Worm (Caenorhabditis elegans) whole organism, late embryonic: ENCODE results near the gene M28.10.

ENCODE experiments used
- K02D7.2 ChIP-seq: sonication (generic microtip); optimal IDR thresholded peaks from 2 replicates; lab custom pipeline; 2017; ENCODE audit warnings: mild to moderate bottlenecking, missing genetic modification characterization, missing compliant biosample characterization
- ahr-1 ChIP-seq: sonication (generic microtip); optimal IDR thresholded peaks from 2 replicates; lab custom pipeline; 2016; ENCODE audit warnings: missing genetic modification characterization, missing compliant biosample characterization
- ceh-18 ChIP-seq: sonication (generic microtip); optimal IDR thresholded peaks from 2 replicates; lab custom pipeline; 2016; ENCODE audit warnings: missing genetic modification characterization, missing compliant biosample characterization
- ceh-22 ChIP-seq: sonication (generic microtip); optimal IDR thresholded peaks from 2 replicates; lab custom pipeline; 2017; ENCODE audit warnings: missing biosample characterization, missing genetic modification characterization
- ceh-24 ChIP-seq: sonication (generic microtip); optimal IDR thresholded peaks from 2 replicates; lab custom pipeline; 2016; ENCODE audit warnings: mild to moderate bottlenecking, missing genetic modification characterization, missing compliant biosample characterization
- ceh-30 ChIP-seq: fragments of 150-350 bp; optimal IDR thresholded peaks from 2 replicates; lab custom pipeline; 2014; ENCODE audit warnings: missing biosample characterization, missing genetic modification characterization
- ceh-31 ChIP-seq: sonication (generic microtip); optimal IDR thresholded peaks from 2 replicates; lab custom pipeline; 2016; ENCODE audit warnings: missing genetic modification characterization, missing compliant biosample characterization
- ceh-45 ChIP-seq: fragments of 200-800 bp; sonication (Bioruptor generic); IDR thresholded peaks from 2 replicates; pipeline ENCODE4 v1.3.6; 2022; ENCODE audit warnings: missing genetic modification reagents, missing genetic modification characterization, missing compliant biosample characterization
- ceh-48 ChIP-seq: sonication (generic microtip); optimal IDR thresholded peaks from 2 replicates; lab custom pipeline; 2016; ENCODE audit warnings: missing genetic modification characterization, inconsistent platforms, missing compliant biosample characterization
- ceh-9 ChIP-seq: sonication (generic microtip); optimal IDR thresholded peaks from 2 replicates; lab custom pipeline; 2016; ENCODE audit warnings: mild to moderate bottlenecking, missing genetic modification characterization, inconsistent platforms, missing compliant biosample characterization
- che-1 ChIP-seq: sonication (generic microtip); optimal IDR thresholded peaks from 2 replicates; lab custom pipeline; 2016; ENCODE audit warnings: mild to moderate bottlenecking, missing genetic modification characterization, missing compliant biosample characterization
- dmd-4 ChIP-seq: sonication (generic microtip); optimal IDR thresholded peaks from 2 replicates; lab custom pipeline; 2016; ENCODE audit warnings: borderline replicate concordance, missing genetic modification characterization, missing compliant biosample characterization
- dve-1 ChIP-seq: sonication (generic microtip); optimal IDR thresholded peaks from 2 replicates; lab custom pipeline; 2017; ENCODE audit warnings: antibody characterized with exemption, mild to moderate bottlenecking, missing genetic modification characterization, missing compliant biosample characterization
- elt-2 ChIP-seq: sonication (generic microtip); optimal IDR thresholded peaks from 2 replicates; lab custom pipeline; 2016; ENCODE audit warnings: missing genetic modification reagents, missing genetic modification characterization, missing compliant biosample characterization
- fax-1 ChIP-seq: sonication (generic microtip); optimal IDR thresholded peaks from 2 replicates; lab custom pipeline; 2016; ENCODE audit warnings: missing genotype, missing genetic modification characterization, missing compliant biosample characterization
- gmeb-2 ChIP-seq: sonication (generic microtip); optimal IDR thresholded peaks from 2 replicates; lab custom pipeline; 2016; ENCODE audit warnings: missing genetic modification characterization, inconsistent platforms, missing compliant biosample characterization
- hlh-15 ChIP-seq: sonication (generic microtip); optimal IDR thresholded peaks from 2 replicates; lab custom pipeline; 2016; ENCODE audit warnings: missing genetic modification characterization, missing compliant biosample characterization
- hlh-30 ChIP-seq: sonication (generic microtip); optimal IDR thresholded peaks from 2 replicates; lab custom pipeline; 2017; ENCODE audit warnings: antibody characterized with exemption, missing genetic modification characterization, missing compliant biosample characterization; ENCODE audit not compliant: insufficient read depth
- lim-6 ChIP-seq: sonication (generic microtip); optimal IDR thresholded peaks from 2 replicates; lab custom pipeline; 2016; ENCODE audit warnings: missing genetic modification characterization, missing compliant biosample characterization
- nfya-1 ChIP-seq: sonication (generic microtip); optimal IDR thresholded peaks from 2 replicates; lab custom pipeline; 2017; ENCODE audit warnings: missing genetic modification characterization, mild to moderate bottlenecking, missing compliant biosample characterization, antibody characterized with exemption, moderate library complexity
- nhr-11 ChIP-seq: fragments of 150-350 bp; optimal IDR thresholded peaks from 2 replicates; lab custom pipeline; 2014; ENCODE audit warnings: missing biosample characterization, missing genetic modification characterization
- nhr-232 ChIP-seq: sonication (generic microtip); optimal IDR thresholded peaks from 2 replicates; lab custom pipeline; 2016; ENCODE audit warnings: missing genetic modification characterization, missing compliant biosample characterization
- pag-3 ChIP-seq: sonication (generic microtip); optimal IDR thresholded peaks from 2 replicates; lab custom pipeline; 2016; ENCODE audit warnings: missing compliant biosample characterization, missing genetic modification characterization, borderline replicate concordance
- pax-1 ChIP-seq: fragments of 150-350 bp; optimal IDR thresholded peaks from 2 replicates; lab custom pipeline; 2014; ENCODE audit warnings: missing biosample characterization, missing genetic modification characterization
- pqm-1 ChIP-seq: sonication (generic microtip); optimal IDR thresholded peaks from 2 replicates; lab custom pipeline; 2016; ENCODE audit warnings: missing genetic modification characterization, missing compliant biosample characterization
- sdc-2 ChIP-seq: sonication (generic microtip); optimal IDR thresholded peaks from 2 replicates; lab custom pipeline; 2016; ENCODE audit warnings: missing genotype, missing genetic modification characterization, missing compliant biosample characterization
- sox-2 ChIP-seq: fragments of 200-800 bp; sonication (Bioruptor generic); IDR thresholded peaks from 2 replicates; pipeline ENCODE4 v1.3.6; 2022; ENCODE audit warnings: missing genetic modification reagents, missing genetic modification characterization, missing compliant biosample characterization
- tbx-2 ChIP-seq: sonication (generic microtip); optimal IDR thresholded peaks from 2 replicates; lab custom pipeline; 2016; ENCODE audit warnings: missing genetic modification characterization, missing compliant biosample characterization
- unc-3 ChIP-seq, 2 experiments: fragments of 200-800 bp in 1 of 2; sonication (Bioruptor generic) in 1 of 2; sonication (generic microtip) in 1 of 2; conservative IDR thresholded peaks in 1 of 2; optimal IDR thresholded peaks in 1 of 2; 2 replicates each; pipeline versions ENCODE4 v1.3.6 to Lab custom; 2016 to 2022; ENCODE audit warnings: missing compliant biosample characterization in 2 of 2, missing genetic modification characterization in 2 of 2, missing genetic modification reagents in 1 of 2
- unc-42 ChIP-seq: sonication (generic microtip); optimal IDR thresholded peaks from 2 replicates; lab custom pipeline; 2016; ENCODE audit warnings: missing genotype, missing genetic modification characterization, missing compliant biosample characterization
- unc-55 ChIP-seq: sonication (generic microtip); optimal IDR thresholded peaks from 2 replicates; lab custom pipeline; 2017; ENCODE audit warnings: missing biosample characterization, missing genetic modification reagents, missing genetic modification characterization
- zip-5 ChIP-seq: sonication (generic microtip); optimal IDR thresholded peaks from 2 replicates; lab custom pipeline; 2016; ENCODE audit warnings: missing genetic modification characterization, missing compliant biosample characterization
- ztf-16 ChIP-seq: sonication (generic microtip); optimal IDR thresholded peaks from 2 replicates; lab custom pipeline; 2017; ENCODE audit warnings: missing genetic modification characterization, missing compliant biosample characterization

Gene M28.10

DNA sequence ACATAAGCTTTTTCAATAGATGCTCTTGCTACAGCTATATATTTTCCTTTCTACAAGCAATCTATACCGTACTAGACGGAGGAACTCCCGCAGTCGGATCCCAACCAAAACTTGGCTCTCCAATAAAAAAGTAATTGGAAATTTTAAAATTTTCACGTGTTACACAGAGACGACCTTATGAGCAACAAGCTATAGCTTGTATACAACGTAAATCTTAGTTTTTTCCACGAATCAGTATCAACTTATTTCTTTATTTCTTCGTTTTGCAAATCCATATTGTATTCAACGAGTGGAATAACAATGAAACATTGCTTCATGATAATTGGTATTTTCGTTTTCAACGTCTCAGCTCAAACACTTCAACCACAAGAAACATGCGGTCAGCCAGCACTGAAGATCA, 3.9 kb upstream of the M28.10 start, which contains the start of gene M28.4:
M28.4 (plus strand) TSS at position 301 of the 400 bp plus-strand sequence.
- TF ChIP-seq dmd-4 (tag; lab: Kevin White, UChicago) (no peak), ztf-16 (tag; lab: Kevin White, UChicago) (no peak)

DNA sequence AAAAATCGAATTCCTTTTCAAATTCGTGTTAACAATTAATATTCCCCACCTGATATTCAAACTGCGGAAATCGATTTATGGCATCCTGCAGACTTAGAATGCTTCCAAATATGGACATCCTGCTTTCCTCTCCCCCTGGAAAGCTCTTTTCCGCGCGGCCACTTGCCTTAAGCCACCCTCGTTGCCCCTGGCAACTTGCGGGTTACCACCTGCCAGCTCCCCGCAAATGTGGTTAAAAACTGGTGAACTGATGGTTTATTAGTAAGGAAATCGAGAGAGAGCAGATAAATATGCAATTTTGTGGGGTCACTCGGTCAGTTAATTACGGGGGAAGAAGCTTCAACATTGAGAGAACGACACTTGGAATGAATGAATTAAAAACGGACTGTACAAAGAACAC, 4.8 kb downstream of the M28.10 start, which contains the start of gene nphp-1:
nphp-1 (minus strand) TSS at position 145 of the 400 bp plus-strand sequence.
- no peak for TF ChIP-seq K02D7.2 (tag; lab: Kevin White, UChicago)
- peak; percentile 92 for TF ChIP-seq sdc-2 (tag; lab: Kevin White, UChicago)

DNA sequence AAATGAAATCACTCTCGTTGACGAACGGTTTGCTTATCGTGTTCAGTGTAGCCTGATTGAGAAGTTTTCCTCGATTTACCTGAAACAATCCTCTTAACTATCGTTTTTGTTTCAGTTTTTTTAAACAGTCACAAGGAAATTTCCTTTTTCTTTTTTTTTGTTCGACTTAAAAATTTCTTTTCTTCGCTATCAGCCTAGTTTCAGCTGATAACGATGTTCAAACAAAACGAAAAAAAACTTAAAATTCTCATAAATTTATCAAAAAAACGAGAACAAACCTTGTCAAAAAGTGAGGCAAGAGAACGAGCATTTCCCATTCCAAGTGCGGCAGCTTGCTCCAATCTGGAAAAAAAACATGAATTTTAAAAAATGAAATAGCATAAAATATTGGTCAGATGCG, 6.2 kb downstream of the M28.10 start:
- TF ChIP-seq che-1 (tag; lab: Kevin White, UChicago) (no peak), pag-3 (tag; lab: Kevin White, UChicago) (no peak), ztf-16 (tag; lab: Kevin White, UChicago) (no peak), hlh-30 (no peak), ceh-45 (GFP tag; lab: Robert Waterston, UW) (no peak), dve-1 (tag; lab: Kevin White, UChicago) (no peak)

DNA sequence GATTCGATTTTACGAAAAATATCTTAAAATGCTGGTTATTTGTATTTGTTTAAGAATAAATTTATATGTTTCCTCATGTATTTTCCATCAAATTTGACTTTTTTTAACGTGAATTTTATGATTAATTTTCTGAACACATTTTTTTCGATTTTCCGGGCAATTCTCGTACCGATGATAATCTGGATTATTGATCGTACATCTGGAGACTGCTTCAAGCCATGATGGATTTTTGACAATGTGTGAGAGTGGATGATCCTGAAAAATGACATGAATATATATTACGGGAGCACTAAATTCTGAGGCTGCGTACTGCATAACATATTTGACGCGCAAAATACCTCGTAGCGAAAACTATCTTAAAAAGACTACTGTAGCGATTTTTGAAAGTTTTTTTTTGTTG, 7.1 kb downstream of the M28.10 start:
- TF ChIP-seq ceh-24 (no peak), gmeb-2 (no peak), unc-55 (no peak), nhr-11 (tag; lab: Kevin White, UChicago) (no peak), ztf-16 (tag; lab: Kevin White, UChicago) (no peak), fax-1 (tag; lab: Kevin White, UChicago) (no peak), nhr-232 (no peak), unc-3 (GFP tag; conservative IDR thresholded peaks at IDR 0.05; lab: Robert Waterston, UW) (no peak), unc-3 (tag; optimal IDR thresholded peaks at IDR 0.05; lab: Kevin White, UChicago) (no peak), ceh-48 (tag; lab: Kevin White, UChicago) (no peak), ceh-30 (tag; lab: Kevin White, UChicago) (no peak), lim-6 (tag; lab: Kevin White, UChicago) (no peak), unc-42 (tag; lab: Kevin White, UChicago) (no peak)

DNA sequence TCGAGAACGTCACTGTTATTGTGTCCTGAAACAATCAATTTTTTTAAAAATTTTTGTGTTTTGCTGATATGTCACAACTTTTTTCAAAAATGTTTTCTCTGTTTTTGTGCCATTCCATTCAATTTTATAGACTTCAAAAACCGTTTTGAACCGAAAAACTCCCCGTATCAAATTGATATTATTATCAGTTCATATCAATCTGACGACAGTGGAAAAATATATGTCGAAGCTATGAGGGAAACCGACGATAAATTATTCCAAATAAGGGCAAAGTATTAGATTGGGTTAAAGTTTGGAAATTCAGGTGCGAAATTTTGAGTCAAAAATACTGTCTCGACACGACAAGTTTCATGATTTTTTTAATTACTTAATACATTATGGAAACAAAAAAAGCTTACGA, 9.1 kb downstream of the M28.10 start:
- TF ChIP-seq ceh-22 (no peak), pax-1 (tag; lab: Kevin White, UChicago) (no peak), ceh-45 (GFP tag; lab: Robert Waterston, UW) (no peak), zip-5 (no peak), pqm-1 (tag; lab: Kevin White, UChicago) (no peak), dmd-4 (tag; lab: Kevin White, UChicago) (no peak), nfya-1 (tag; lab: Kevin White, UChicago) (no peak), ahr-1 (no peak)
- TF ChIP-seq, all 69 proteins: peak for 0

DNA sequence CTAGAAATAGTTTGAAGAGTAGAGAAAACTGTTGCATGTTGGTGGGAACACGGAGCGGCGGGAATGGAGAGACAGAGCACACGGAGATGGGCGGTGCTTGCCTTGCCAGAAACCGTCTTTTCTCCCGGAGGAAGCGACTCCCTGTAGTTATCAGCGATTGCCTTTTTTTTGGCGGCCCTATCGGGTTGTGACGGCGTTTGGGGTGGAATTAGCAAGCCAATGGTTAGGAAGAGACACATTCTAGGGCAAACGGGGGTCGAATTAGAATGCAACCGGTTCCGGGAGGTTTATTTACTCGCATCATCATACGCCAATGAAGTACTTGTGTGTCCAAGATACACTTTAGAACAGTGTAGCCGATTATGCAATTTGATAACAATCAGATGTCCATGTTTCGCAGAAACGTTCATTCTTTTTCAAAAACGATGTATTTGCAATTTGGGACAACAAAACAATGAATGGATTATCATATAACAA, 10.4 kb downstream of the M28.10 start, which contains the start of gene lact-3:
lact-3 (minus strand) TSS at position 51 of the 477 bp plus-strand sequence.
- TF ChIP-seq pag-3 (tag; lab: Kevin White, UChicago) (no peak), elt-2 (peak; percentile 31)

DNA sequence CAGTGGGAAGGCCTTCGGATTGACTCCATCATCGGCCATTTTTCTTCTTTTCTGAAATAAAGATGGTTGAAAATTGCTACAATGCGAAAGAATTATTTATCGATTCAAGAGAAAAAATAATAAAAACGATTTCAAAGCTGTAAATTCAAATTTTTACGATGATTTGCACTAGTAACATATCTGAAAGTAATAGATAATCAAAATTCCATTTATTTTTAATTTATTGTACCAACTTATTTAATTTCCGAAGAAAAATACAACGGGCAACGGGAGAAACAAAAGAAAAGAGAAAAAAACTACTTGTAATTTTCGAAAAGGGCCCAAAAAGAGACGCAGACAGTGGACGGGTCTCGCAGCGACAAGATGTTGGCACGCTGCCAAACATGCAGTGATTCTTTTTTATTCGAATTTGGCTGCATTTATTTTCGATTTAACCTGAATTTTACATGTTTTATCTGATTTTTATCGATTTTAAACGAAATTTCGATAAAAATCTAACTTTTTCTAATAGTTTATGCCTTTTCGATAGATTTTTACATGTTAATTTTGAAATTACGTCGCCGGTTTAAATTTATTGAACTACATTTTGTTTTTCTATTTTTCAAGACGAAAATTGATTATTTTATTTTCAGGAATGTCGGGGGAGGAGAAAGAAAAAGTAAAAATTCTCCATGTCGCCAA, 11.4 kb downstream of the M28.10 start, which contains the start of the genes snu-13 and rsp-7:
snu-13 (minus strand) TSS at position 51 of the 681 bp plus-strand sequence.
rsp-7 (plus strand) TSS at position 631 of the 681 bp plus-strand sequence.
- TF ChIP-seq ceh-9 (tag; lab: Kevin White, UChicago) (no peak), ceh-48 (tag; lab: Kevin White, UChicago) (no peak), hlh-15 (tag; lab: Kevin White, UChicago) (no peak), ceh-18 (tag; lab: Kevin White, UChicago) (peak; percentile 7), elt-2 (peak; percentile 8), sox-2 (GFP tag; lab: Robert Waterston, UW) (0 out of 2 replicates have a peak, but pooled peaks have one; percentile 2), nfya-1 (tag; lab: Kevin White, UChicago) (peak; percentile 49), unc-42 (tag; lab: Kevin White, UChicago) (peak; percentile 14), tbx-2 (tag; lab: Kevin White, UChicago) (peak; percentile 4), ceh-31 (tag; lab: Kevin White, UChicago) (peak; percentile 12), unc-3 (GFP tag; conservative IDR thresholded peaks at IDR 0.05; lab: Robert Waterston, UW) (no peak), unc-3 (tag; optimal IDR thresholded peaks at IDR 0.05; lab: Kevin White, UChicago) (no peak)
- TF ChIP-seq, all 69 proteins: peak for 7
